Worm (Caenorhabditis elegans): ENCODE results near the gene F10E9.1.

F10E9.1 gene

DNA sequence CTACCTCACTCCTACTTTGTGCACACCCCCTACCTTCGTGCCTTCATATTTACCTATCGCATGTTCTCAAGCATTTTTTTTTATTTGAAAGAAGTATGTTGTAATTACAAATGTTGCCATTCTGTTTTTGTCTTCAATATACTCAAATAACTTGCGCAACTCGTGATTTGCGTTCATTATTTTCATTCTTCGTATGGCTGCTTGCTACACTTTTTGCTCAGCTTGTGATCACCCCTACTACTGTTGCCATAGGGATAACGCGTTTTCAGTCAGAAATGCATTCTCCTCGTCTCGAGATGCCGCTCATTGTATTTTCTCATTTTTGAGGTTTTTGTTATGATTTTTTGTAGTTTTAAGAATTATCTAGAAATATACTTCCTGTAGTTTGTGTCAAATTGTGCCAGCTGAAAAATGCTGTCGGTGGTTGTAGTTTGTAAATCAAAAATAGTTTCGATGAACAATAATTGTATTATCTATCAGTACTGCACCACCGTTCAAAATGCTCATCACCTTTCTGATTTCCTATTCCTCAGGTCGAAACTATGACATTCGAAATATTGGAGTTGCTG is at the start of gene F10E9.1:
Gene F10E9.1, plus strand, starts transcription at position 519 of the 569 bp plus-strand sequence.
- TF ChIP-seq hlh-8 (tag; optimal IDR thresholded peaks at IDR 0.05) (no peak), fkh-6 (tag; optimal IDR thresholded peaks at IDR 0.05) (no peak), C08G9.2 (tag; optimal IDR thresholded peaks at IDR 0.05) (no peak), nfya-1 (tag; optimal IDR thresholded peaks at IDR 0.05) (no peak), sox-4 (tag; optimal IDR thresholded peaks at IDR 0.05) (no peak), ceh-24 (tag; optimal IDR thresholded peaks at IDR 0.05) (no peak), rnt-1 (tag; optimal IDR thresholded peaks at IDR 0.05) (no peak), nhr-11 (tag; optimal IDR thresholded peaks at IDR 0.05) (no peak), npax-4 (tag; optimal IDR thresholded peaks at IDR 0.05) (no peak), pha-4 (tag; optimal IDR thresholded peaks at IDR 0.05) (no peak), K02D7.2 (tag; optimal IDR thresholded peaks at IDR 0.05) (no peak), zip-5 (tag; optimal IDR thresholded peaks at IDR 0.05) (no peak), ceh-22 (tag; optimal IDR thresholded peaks at IDR 0.05) (no peak), elt-2 (tag; optimal IDR thresholded peaks at IDR 0.05) (no peak), hlh-6 (tag; optimal IDR thresholded peaks at IDR 0.05) (no peak), lin-11 (tag; optimal IDR thresholded peaks at IDR 0.05) (no peak), ref-2 (tag; optimal IDR thresholded peaks at IDR 0.05) (no peak), tbx-2 (tag; optimal IDR thresholded peaks at IDR 0.05) (no peak), pat-9 (tag; optimal IDR thresholded peaks at IDR 0.05) (no peak), Y22D7AL.16 (tag; optimal IDR thresholded peaks at IDR 0.05) (no peak)

DNA sequence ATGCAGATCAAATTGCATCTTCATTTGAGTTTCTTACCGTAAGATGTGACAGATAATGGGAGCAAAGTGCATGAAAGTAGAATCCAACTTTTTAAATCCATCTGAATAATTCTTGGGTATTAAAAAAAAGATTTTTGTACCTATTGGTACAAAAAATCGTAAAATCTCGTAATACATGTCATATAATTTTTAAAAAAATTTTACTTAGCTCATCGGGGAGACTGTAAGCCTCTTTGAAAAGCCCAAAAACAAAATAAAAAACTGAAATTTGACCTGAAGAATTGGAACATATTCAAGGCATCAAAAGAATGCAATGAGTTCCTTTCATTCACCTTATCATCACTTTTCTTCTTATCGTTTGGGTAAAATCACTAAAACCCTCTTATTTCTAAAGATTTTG is 47.1 kb upstream of the F10E9.1 start, which contains the start of gene clec-160:
Gene clec-160, minus strand, starts transcription at position 101 of the 400 bp plus-strand sequence.
- TF ChIP-seq elt-4 (tag; optimal IDR thresholded peaks at IDR 0.05), result no peak

DNA sequence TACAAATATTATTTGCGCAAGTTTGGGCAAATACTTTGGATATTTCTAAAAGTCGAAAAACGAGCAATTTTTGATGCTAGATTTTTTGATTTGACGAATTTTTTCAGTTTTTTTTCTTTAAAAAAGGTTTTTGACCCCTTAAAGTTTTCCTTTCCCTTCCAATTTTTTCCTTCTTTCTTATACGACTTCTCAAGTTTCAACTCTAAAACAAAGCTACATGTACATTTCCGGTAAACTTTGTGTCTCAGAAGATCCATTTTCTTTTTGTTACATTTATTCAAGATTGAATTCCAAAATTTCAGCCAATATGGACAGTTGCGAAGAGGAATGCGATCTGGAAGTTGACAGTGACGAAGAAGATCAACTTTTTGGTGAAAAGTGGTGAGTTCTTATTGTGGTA is 44.2 kb upstream of the F10E9.1 start, which contains the start of gene mig-10:
Gene mig-10, plus strand, starts transcription at position 301 of the 400 bp plus-strand sequence.
- no peak for TF ChIP-seq ceh-19 (GFP tag; optimal IDR thresholded peaks at IDR 0.05)
- no peak for TF ChIP-seq nhr-232 (tag; optimal IDR thresholded peaks at IDR 0.05)
- no peak for TF ChIP-seq gmeb-2 (tag; optimal IDR thresholded peaks at IDR 0.05)
- TF ChIP-seq dve-1 (tag; optimal IDR thresholded peaks at IDR 0.05), result no peak
- no peak for TF ChIP-seq mec-3 (tag; optimal IDR thresholded peaks at IDR 0.05; ENCODE audit: borderline replicate concordance)
- TF ChIP-seq ceh-18 (tag; optimal IDR thresholded peaks at IDR 0.05), result no peak
- no peak for TF ChIP-seq hlh-8 (tag; optimal IDR thresholded peaks at IDR 0.05)
- no peak for TF ChIP-seq ceh-6 (GFP tag; optimal IDR thresholded peaks at IDR 0.05)
- no peak for TF ChIP-seq lin-11 (tag; optimal IDR thresholded peaks at IDR 0.05)
- TF ChIP-seq ztf-16 (tag; optimal IDR thresholded peaks at IDR 0.05), result no peak
- no peak for TF ChIP-seq pag-3 (tag; optimal IDR thresholded peaks at IDR 0.05; ENCODE audit: borderline replicate concordance)
- no peak for TF ChIP-seq lim-6 (tag; optimal IDR thresholded peaks at IDR 0.05)
- TF ChIP-seq sdc-2 (tag; optimal IDR thresholded peaks at IDR 0.05), result no peak
- TF ChIP-seq unc-55 (GFP tag; optimal IDR thresholded peaks at IDR 0.05), result no peak
- TF ChIP-seq pha-2 (tag; optimal IDR thresholded peaks at IDR 0.05), result no peak
- TF ChIP-seq F13H6.1 (tag; optimal IDR thresholded peaks at IDR 0.05), result no peak

DNA sequence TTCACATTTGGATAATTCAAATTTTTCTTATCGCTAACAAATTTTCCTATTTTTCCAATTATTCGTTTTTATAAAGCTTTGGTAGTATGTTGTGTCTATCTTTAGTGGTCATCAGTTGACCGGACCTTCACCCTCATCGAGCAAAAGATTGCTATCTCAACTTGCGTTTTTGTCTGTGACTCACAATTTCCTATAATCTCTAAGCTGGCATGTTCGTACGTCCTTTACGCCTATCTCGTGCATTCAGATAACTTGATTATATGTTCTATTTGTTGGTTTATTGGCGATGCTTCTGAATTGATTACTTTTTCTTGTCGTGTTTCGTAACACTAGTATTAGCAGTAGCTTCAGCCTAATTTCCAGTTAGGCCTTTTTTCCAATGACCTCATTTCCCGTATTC is 43.4 kb upstream of the F10E9.1 start:
- peak; percentile 21 for TF ChIP-seq elt-2 (tag; optimal IDR thresholded peaks at IDR 0.05)
- peak; percentile 55 for TF ChIP-seq unc-42 (tag; optimal IDR thresholded peaks at IDR 0.05)
- no peak for TF ChIP-seq ceh-31 (tag; optimal IDR thresholded peaks at IDR 0.05)
- TF ChIP-seq syd-9 (tag; optimal IDR thresholded peaks at IDR 0.05), result no peak
- peak; percentile 19 for TF ChIP-seq unc-55 (GFP tag; optimal IDR thresholded peaks at IDR 0.05)
